Fruit fly (Drosophila melanogaster) S2 (cell line): ENCODE data around the gene CG2519.

Experiments
- CG8478 ChIP-seq: fragments of >200 bp; optimal IDR thresholded peaks from 2 replicates; lab custom pipeline; 2018
- CTCF ChIP-seq, 2 experiments: fragments of >200 bp; optimal IDR thresholded peaks; 2 replicates each; lab custom pipeline; 2018

dm6 chr3R:5568590-5568989 is 21.0 kb upstream of the CG2519 start, which contains the start of the genes CG2931 and Rheb:
- TF ChIP-seq CTCF (optimal IDR thresholded peaks at IDR 0.05; lab: Kevin White, UChicago) (no peak), CG8478 (lab: Kevin White, UChicago) (no peak)
